Worm (Caenorhabditis elegans) whole organism, mixed stage, embryonic: ENCODE measurements around the gene msp-152.

Experiments used
- M03D4.4 ChIP-seq: sonication (generic microtip); optimal IDR thresholded peaks from 2 replicates; lab custom pipeline; 2017; ENCODE audit warnings: mild to moderate bottlenecking, missing genetic modification characterization, missing compliant biosample characterization
- bed-3 ChIP-seq: fragments of 200-800 bp; sonication (Bioruptor generic); optimal IDR thresholded peaks from 3 replicates; lab custom pipeline; 2018; ENCODE audit warnings: mild to moderate bottlenecking, missing genetic modification characterization, moderate library complexity, missing compliant biosample characterization
- blmp-1 ChIP-seq: fragments of 150-350 bp; optimal IDR thresholded peaks from 2 replicates; lab custom pipeline; 2014; ENCODE audit warnings: missing biosample characterization, missing genetic modification characterization
- ceh-39 ChIP-seq: fragments of 150-350 bp; optimal IDR thresholded peaks from 2 replicates; lab custom pipeline; 2014; ENCODE audit warnings: missing biosample characterization, missing genetic modification characterization
- ceh-43 ChIP-seq: fragments of 200-800 bp; sonication (Bioruptor generic); optimal IDR thresholded peaks from 2 replicates; lab custom pipeline; 2018; ENCODE audit warnings: mild to moderate bottlenecking, missing genetic modification characterization, moderate library complexity, missing compliant biosample characterization
- ceh-83 ChIP-seq: fragments of 200-800 bp; sonication (Bioruptor generic); optimal IDR thresholded peaks from 2 replicates; lab custom pipeline; 2018; ENCODE audit warnings: mild to moderate bottlenecking, missing genetic modification characterization, missing compliant biosample characterization
- ces-1 ChIP-seq: fragments of 150-350 bp; optimal IDR thresholded peaks from 2 replicates; lab custom pipeline; 2014; ENCODE audit warnings: missing biosample characterization, missing genetic modification reagents, missing genetic modification characterization
- drap-1 ChIP-seq: fragments of 200-800 bp; sonication (Bioruptor generic); optimal IDR thresholded peaks from 3 replicates; lab custom pipeline; 2018; ENCODE audit warnings: mild to moderate bottlenecking, missing genetic modification characterization, missing compliant biosample characterization
- elt-1 ChIP-seq: sonication (generic microtip); optimal IDR thresholded peaks from 2 replicates; lab custom pipeline; 2017; ENCODE audit warnings: missing genetic modification characterization, mild to moderate bottlenecking, missing compliant biosample characterization, antibody characterized with exemption, moderate library complexity, borderline replicate concordance; ENCODE audit not compliant: insufficient read depth
- flh-1 ChIP-seq: fragments of 200-800 bp; sonication (Bioruptor generic); optimal IDR thresholded peaks from 2 replicates; lab custom pipeline; 2018; ENCODE audit warnings: mild to moderate bottlenecking, missing genetic modification characterization, moderate library complexity, missing compliant biosample characterization
- ham-2 ChIP-seq: fragments of 200-800 bp; sonication (Bioruptor generic); optimal IDR thresholded peaks from 2 replicates; lab custom pipeline; 2018; ENCODE audit warnings: mild to moderate bottlenecking, missing genetic modification characterization, missing compliant biosample characterization
- hlh-1 ChIP-seq: fragments of 150-350 bp; optimal IDR thresholded peaks from 2 replicates; lab custom pipeline; 2014; ENCODE audit warnings: missing biosample characterization, missing genetic modification reagents, missing genetic modification characterization
- lin-13 ChIP-seq: fragments of 150-350 bp; optimal IDR thresholded peaks from 2 replicates; lab custom pipeline; 2014; ENCODE audit warnings: missing biosample characterization, missing genetic modification characterization
- lin-32 ChIP-seq: fragments of 200-800 bp; sonication (Bioruptor generic); optimal IDR thresholded peaks from 2 replicates; lab custom pipeline; 2018; ENCODE audit warnings: mild to moderate bottlenecking, missing genetic modification characterization, missing compliant biosample characterization
- mls-2 ChIP-seq: sonication (generic microtip); optimal IDR thresholded peaks from 2 replicates; lab custom pipeline; 2016; ENCODE audit warnings: mild to moderate bottlenecking, missing genetic modification characterization, moderate library complexity, missing compliant biosample characterization
- nhr-12 ChIP-seq: fragments of 150-350 bp; optimal IDR thresholded peaks from 2 replicates; lab custom pipeline; 2014; ENCODE audit warnings: missing biosample characterization, missing genetic modification characterization
- nhr-2 ChIP-seq: fragments of 150-350 bp; optimal IDR thresholded peaks from 2 replicates; lab custom pipeline; 2014; ENCODE audit warnings: missing biosample characterization, missing genetic modification characterization
- nhr-237 ChIP-seq: fragments of 150-350 bp; optimal IDR thresholded peaks from 2 replicates; lab custom pipeline; 2014; ENCODE audit warnings: missing biosample characterization, missing genetic modification characterization
- nhr-28 ChIP-seq: fragments of 150-350 bp; optimal IDR thresholded peaks from 2 replicates; lab custom pipeline; 2014; ENCODE audit warnings: missing biosample characterization, missing genetic modification characterization
- pha-4 ChIP-seq: fragments of 150-350 bp; optimal IDR thresholded peaks from 2 replicates; lab custom pipeline; 2018; ENCODE audit warnings: missing biosample characterization, missing genetic modification reagents, missing genetic modification characterization
- sem-2 ChIP-seq: fragments of 200-800 bp; sonication (Bioruptor generic); optimal IDR thresholded peaks from 2 replicates; lab custom pipeline; 2018; ENCODE audit warnings: mild to moderate bottlenecking, missing genetic modification characterization, missing compliant biosample characterization
- snpc-4 ChIP-seq: fragments of 150-350 bp; optimal IDR thresholded peaks from 2 replicates; lab custom pipeline; 2014; ENCODE audit warnings: missing biosample characterization, missing genetic modification characterization
- sptf-1 ChIP-seq: sonication (generic microtip); optimal IDR thresholded peaks from 2 replicates; lab custom pipeline; 2017; ENCODE audit warnings: mild to moderate bottlenecking, missing genetic modification characterization, moderate library complexity, missing compliant biosample characterization
- tbx-8 ChIP-seq: fragments of 200-800 bp; sonication (Bioruptor generic); optimal IDR thresholded peaks from 2 replicates; lab custom pipeline; 2018; ENCODE audit warnings: mild to moderate bottlenecking, missing genetic modification characterization, moderate library complexity, missing compliant biosample characterization
- unc-120 ChIP-seq: sonication (generic microtip); optimal IDR thresholded peaks from 2 replicates; lab custom pipeline; 2017; ENCODE audit warnings: missing genetic modification characterization, missing compliant biosample characterization; ENCODE audit not compliant: poor library complexity, severe bottlenecking
- unc-39 ChIP-seq: fragments of 150-350 bp; optimal IDR thresholded peaks from 2 replicates; lab custom pipeline; 2014; ENCODE audit warnings: missing biosample characterization, missing genetic modification characterization
- unc-62 ChIP-seq: fragments of 150-350 bp; optimal IDR thresholded peaks from 2 replicates; lab custom pipeline; 2014; ENCODE audit warnings: missing biosample characterization, missing genetic modification reagents, missing genetic modification characterization
- ztf-11 ChIP-seq: fragments of 150-350 bp; optimal IDR thresholded peaks from 2 replicates; lab custom pipeline; 2014; ENCODE audit warnings: missing biosample characterization, missing genetic modification characterization

Gene msp-152

ce11 chrII:4925198-4925764 is 7.5 kb upstream of the msp-152 start, which contains the start of gene aagr-2:
aagr-2 (minus strand) TSS chrII:4925248.
- no peak for TF ChIP-seq tbx-8 (GFP tag; lab: Kevin White, UChicago)
- TF ChIP-seq, all 35 proteins: peak for 0

ce11 chrII:4931286-4931685 is 1.5 kb upstream of the msp-152 start:
- TF ChIP-seq nhr-28: no peak
- no peak for TF ChIP-seq sem-2 (GFP tag; lab: Kevin White, UChicago)
- TF ChIP-seq ceh-83 (GFP tag; lab: Kevin White, UChicago): no peak
- TF ChIP-seq bed-3: no peak
- TF ChIP-seq snpc-4 (tag; lab: Kevin White, UChicago): no peak
- no peak for TF ChIP-seq ceh-39
- TF ChIP-seq lin-32 (GFP tag; lab: Kevin White, UChicago): no peak
- no peak for TF ChIP-seq unc-39 (tag; lab: Kevin White, UChicago)

ce11 chrII:4934954-4935353 is 2.1 kb downstream of the msp-152 start, which contains the start of gene gst-30:
gst-30 (minus strand) TSS chrII:4935054.
- TF ChIP-seq blmp-1 (tag; lab: Kevin White, UChicago): no peak

- TF ChIP-seq ces-1 (GFP tag; lab: Kevin White, UChicago) (peak; percentile 71), ceh-39 (peak; percentile 39), nhr-28 (no peak)
These were observed 2.7 kb downstream of the msp-152 start, which contains the start of gene ZK546.5 for ce11 chrII:4935518-4935917. ZK546.5 (plus strand) TSS chrII:4935818.

ce11 chrII:4937743-4938142 is 4.9 kb downstream of the msp-152 start, which contains the start of gene ZK546.4:
ZK546.4 (plus strand) TSS chrII:4938043.
- TF ChIP-seq tbx-8 (GFP tag; lab: Kevin White, UChicago) (no peak), M03D4.4 (tag; lab: Kevin White, UChicago) (no peak), bed-3 (no peak), sptf-1 (no peak), flh-1 (GFP tag; lab: Kevin White, UChicago) (no peak), nhr-237 (tag; lab: Kevin White, UChicago) (no peak), mls-2 (tag; lab: Kevin White, UChicago) (no peak), drap-1 (no peak), nhr-2 (tag; lab: Kevin White, UChicago) (no peak), ceh-43 (GFP tag; lab: Kevin White, UChicago) (no peak), sem-2 (GFP tag; lab: Kevin White, UChicago) (no peak), pha-4 (no peak)

ce11 chrII:4941050-4941449 is 8.2 kb downstream of the msp-152 start, which contains the start of gene cblc-1:
cblc-1 (minus strand) TSS chrII:4941150.
- TF ChIP-seq unc-62 (GFP tag; lab: Kevin White, UChicago) (no peak), M03D4.4 (tag; lab: Kevin White, UChicago) (no peak), ham-2 (GFP tag; lab: Kevin White, UChicago) (no peak), nhr-12 (tag; lab: Kevin White, UChicago) (no peak), hlh-1 (tag; lab: Kevin White, UChicago) (no peak), unc-120 (tag; lab: Kevin White, UChicago) (no peak), lin-13 (tag; lab: Kevin White, UChicago) (no peak), ztf-11 (tag; lab: Kevin White, UChicago) (no peak), nhr-2 (tag; lab: Kevin White, UChicago) (no peak), ceh-83 (GFP tag; lab: Kevin White, UChicago) (no peak), drap-1 (no peak), pha-4 (no peak)

- TF ChIP-seq drap-1 (no peak), ces-1 (GFP tag; lab: Kevin White, UChicago) (peak; percentile 30), elt-1 (tag; lab: Kevin White, UChicago) (peak; percentile 98)
These were observed 8.8 kb downstream of the msp-152 start, which contains the start of gene ZK546.19 for ce11 chrII:4941541-4942206. ZK546.19 (plus strand) TSS chrII:4941726.
